Fruit fly (Drosophila melanogaster) whole organism: Measurements from ENCODE around the gene Trf4-1.

Experiments used
- CG8478 ChIP-seq: fragments of >200 bp; optimal IDR thresholded peaks from 2 replicates; lab custom pipeline; 2018; ENCODE audit warnings: inconsistent platforms
- Dll ChIP-seq: fragments of >200 bp; optimal IDR thresholded peaks from 2 replicates; lab custom pipeline; 2017
- pan ChIP-seq: fragments of >200 bp; optimal IDR thresholded peaks from 2 replicates; lab custom pipeline; 2017
- psq ChIP-seq: fragments of >200 bp; optimal IDR thresholded peaks from 2 replicates; lab custom pipeline; 2017
- usp ChIP-seq: fragments of >200 bp; optimal IDR thresholded peaks from 2 replicates; lab custom pipeline; 2017; ENCODE audit warnings: missing biosample characterization, missing genetic modification characterization, mixed read lengths

DNA sequence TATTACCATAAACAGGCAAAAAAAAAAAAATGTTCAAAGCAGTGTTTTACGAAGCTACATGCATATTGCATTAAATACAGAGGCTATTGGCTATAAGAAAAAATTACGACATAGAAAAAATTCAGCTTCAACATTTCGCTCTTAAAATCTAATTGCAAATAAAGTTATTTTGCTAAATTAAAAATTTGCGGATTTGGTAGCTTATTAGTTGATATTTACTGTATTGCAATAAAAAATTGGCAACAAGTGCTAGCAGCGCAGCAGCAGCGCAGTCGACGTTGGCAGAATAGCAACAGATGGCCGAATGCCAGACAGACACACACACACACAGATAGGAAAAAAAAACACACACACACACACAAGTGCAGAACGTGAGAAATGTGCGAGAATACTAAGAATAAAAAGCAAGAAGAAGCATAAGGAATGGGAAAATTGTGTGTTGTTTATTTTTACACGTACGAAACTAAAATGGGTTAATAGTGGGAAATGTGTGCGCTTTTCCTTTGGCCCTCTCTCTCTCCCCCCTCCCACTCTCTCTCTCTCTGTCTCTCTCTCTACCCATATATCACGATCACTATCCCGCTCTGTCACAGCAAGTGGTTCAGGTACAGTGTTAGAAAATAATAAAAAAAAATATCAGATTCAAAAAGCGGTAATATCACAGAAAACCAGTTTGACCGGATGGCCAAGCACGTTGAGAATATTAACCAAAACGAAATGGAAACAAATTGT, 26.4 kb upstream of the Trf4-1 start:
- TF ChIP-seq Dll (no peak), usp (GFP tag; lab: Kevin White, UChicago) (no peak), psq (lab: Kevin White, UChicago) (no peak), CG8478 (lab: Kevin White, UChicago) (no peak), pan (no peak)
